Worm (Caenorhabditis elegans): Measurements from ENCODE around the gene K08D8.7.
A peak's percentile ranks its signal among the peaks of the same experiment; 100 is the strongest.

The K08D8.7 gene

DNA sequence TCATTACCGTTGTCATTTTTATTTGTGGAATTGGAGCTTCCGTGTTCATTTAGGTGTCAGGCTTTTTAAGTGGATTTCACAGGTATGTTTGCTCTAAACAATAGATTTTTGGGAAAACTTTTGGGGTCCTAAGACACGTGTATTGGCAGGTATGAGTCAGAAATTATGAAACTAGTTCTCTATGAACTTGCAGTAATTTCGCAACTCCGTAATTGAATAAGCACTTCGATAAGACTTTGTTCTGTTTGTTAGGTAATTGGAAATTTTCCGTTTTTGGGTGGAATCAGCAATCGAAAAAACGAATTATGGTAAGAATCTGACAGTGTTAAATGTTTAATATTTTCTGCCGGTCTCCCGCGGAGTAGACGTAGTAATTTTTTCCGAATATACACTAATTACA, 514 bp downstream of the K08D8.7 start:
- peak; percentile 57; the same call in 1 of the 2 replicates for TF ChIP-seq cebp-1 (GFP tag; IDR thresholded peaks at IDR 0.05)
- TF ChIP-seq cebp-1 (tag; optimal IDR thresholded peaks at IDR 0.05), result peak; percentile 79
- no peak for TF ChIP-seq F23B12.7 (tag; optimal IDR thresholded peaks at IDR 0.05; ENCODE audit: insufficient read depth)
- TF ChIP-seq F57C9.4 (tag; optimal IDR thresholded peaks at IDR 0.05), result no peak
- no peak for TF ChIP-seq ZK185.1 (tag; optimal IDR thresholded peaks at IDR 0.05; ENCODE audit: poor library complexity, severe bottlenecking)
- TF ChIP-seq nhr-179 (tag; optimal IDR thresholded peaks at IDR 0.05), result no peak
- no peak for TF ChIP-seq bed-2 (GFP tag; IDR thresholded peaks at IDR 0.05)

DNA sequence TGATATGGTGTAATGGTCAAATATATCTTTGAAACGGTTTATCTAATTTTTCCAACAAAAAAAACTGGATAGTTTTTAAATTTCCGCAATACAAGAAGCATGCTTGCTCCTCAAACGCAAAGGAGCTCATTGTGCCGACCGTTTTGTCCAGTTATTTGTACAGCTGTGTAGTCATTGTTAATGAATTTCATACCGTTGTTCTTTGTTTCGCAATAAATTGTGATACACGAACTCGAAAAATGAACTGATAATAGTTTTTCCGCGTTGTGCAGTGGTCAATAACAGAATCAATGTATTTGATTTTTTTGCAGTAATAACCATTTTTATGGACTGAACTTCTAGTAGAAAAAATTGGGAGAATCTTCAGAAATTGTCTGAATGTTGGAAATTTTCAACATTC, 2.2 kb downstream of the K08D8.7 start:
- no peak for TF ChIP-seq nhr-80 (tag; optimal IDR thresholded peaks at IDR 0.05)
- no peak for TF ChIP-seq cebp-1 (GFP tag; IDR thresholded peaks at IDR 0.05)
- peak; percentile 37 for TF ChIP-seq cebp-1 (tag; optimal IDR thresholded peaks at IDR 0.05)

ce11 chrIV:12899392-12899791, 2.8 kb downstream of the K08D8.7 start, which contains the start of gene K08D8.9:
Gene K08D8.9, plus strand, starts transcription at chrIV:12899692.
- TF ChIP-seq cebp-2 (GFP tag; IDR thresholded peaks at IDR 0.05) (no peak), lsl-1 (GFP tag; optimal IDR thresholded peaks at IDR 0.05) (no peak), aptf-3 (GFP tag; IDR thresholded peaks at IDR 0.05) (no peak), hsf-1 (GFP tag; IDR thresholded peaks at IDR 0.05) (no peak), ets-4 (GFP tag; optimal IDR thresholded peaks at IDR 0.05) (no peak)

DNA sequence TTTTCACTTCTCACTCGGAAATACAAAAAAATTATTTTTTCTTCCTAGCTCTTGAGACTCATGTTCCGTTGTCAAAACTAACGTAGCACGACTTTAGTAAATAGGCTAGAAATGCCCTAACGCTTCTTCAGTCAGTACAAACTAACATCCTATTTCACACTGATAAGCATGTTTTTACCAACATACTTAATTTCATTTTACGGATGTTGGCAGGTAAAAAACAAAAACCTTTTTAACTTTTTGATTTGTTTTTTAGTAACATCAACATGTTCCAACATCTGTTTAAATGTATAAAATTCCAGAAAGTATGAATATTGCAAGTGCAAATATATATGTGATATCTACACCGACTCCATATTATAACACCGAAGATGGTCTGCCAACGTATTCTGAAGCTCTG, 3.6 kb downstream of the K08D8.7 start, which contains the start of gene K08D8.10:
TSS of gene K08D8.10 (plus strand) at position 301 of the 400 bp plus-strand sequence.
- no peak for TF ChIP-seq T26A5.8 (tag; optimal IDR thresholded peaks at IDR 0.05)
- TF ChIP-seq F55B11.4 (tag; optimal IDR thresholded peaks at IDR 0.05; ENCODE audit: borderline replicate concordance, insufficient read depth), result no peak

DNA sequence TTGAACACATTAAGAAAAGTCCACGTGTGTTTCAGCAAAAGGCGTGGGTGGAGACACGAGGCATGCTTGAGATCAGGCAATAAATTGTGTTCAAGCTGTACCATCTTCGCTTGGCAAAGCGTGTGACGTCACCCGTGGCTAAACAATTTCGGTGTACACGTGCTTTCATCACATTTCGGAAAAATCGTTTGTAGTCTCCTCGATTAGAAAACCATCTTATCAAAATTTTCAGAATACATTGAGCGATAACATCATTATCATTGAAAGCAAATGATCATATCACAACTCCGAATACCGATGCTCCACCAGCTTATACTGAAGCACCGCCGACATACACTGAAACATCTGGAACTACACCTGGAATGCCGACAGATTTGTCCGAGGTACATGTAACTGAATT, 5.0 kb downstream of the K08D8.7 start:
- TF ChIP-seq him-1 (tag; optimal IDR thresholded peaks at IDR 0.05) (no peak), nhr-80 (tag; optimal IDR thresholded peaks at IDR 0.05) (peak; percentile 18)

ce11 chrIV:12902430-12903110, 5.9 kb downstream of the K08D8.7 start, which contains the start of gene K08D8.2:
Gene K08D8.2, plus strand, starts transcription at chrIV:12903060.
- TF ChIP-seq F10E7.11 (tag; optimal IDR thresholded peaks at IDR 0.05) (no peak), D2030.7 (GFP tag; IDR thresholded peaks at IDR 0.05) (no peak), cebp-1 (GFP tag; IDR thresholded peaks at IDR 0.05) (0 out of 2 replicates have a peak, but pooled peaks have one; percentile 23), cebp-1 (tag; optimal IDR thresholded peaks at IDR 0.05) (peak; percentile 10), F52B5.7 (tag; optimal IDR thresholded peaks at IDR 0.05) (no peak), ceh-40 (GFP tag; IDR thresholded peaks at IDR 0.05) (no peak), K12H6.12 (tag; optimal IDR thresholded peaks at IDR 0.05) (no peak), B0336.3 (GFP tag; IDR thresholded peaks at IDR 0.05) (no peak), sptf-2 (GFP tag; optimal IDR thresholded peaks at IDR 0.05) (no peak), nhr-80 (tag; optimal IDR thresholded peaks at IDR 0.05) (peak; percentile 37), nfya-2 (GFP tag; IDR thresholded peaks at IDR 0.05) (no peak), snpc-3.4 (tag; optimal IDR thresholded peaks at IDR 0.05) (no peak)

- TF ChIP-seq nhr-80 (tag; optimal IDR thresholded peaks at IDR 0.05), result peak; percentile 43
- no peak for TF ChIP-seq ztf-25 (GFP tag; IDR thresholded peaks at IDR 0.05)
- no peak for TF ChIP-seq somi-1 (GFP tag; optimal IDR thresholded peaks at IDR 0.05)
- no peak for TF ChIP-seq nhr-120 (GFP tag; IDR thresholded peaks at IDR 0.05)
- TF ChIP-seq C17E4.6 (GFP tag; IDR thresholded peaks at IDR 0.05), result no peak
- TF ChIP-seq zim-3 (tag; optimal IDR thresholded peaks at IDR 0.05), result no peak
- no peak for TF ChIP-seq egrh-3 (GFP tag; IDR thresholded peaks at IDR 0.05)
These were observed 7.1 kb downstream of the K08D8.7 start for ce11 chrIV:12903687-12904086.

Measured in whole organism, young adult.